Fruit fly (Drosophila melanogaster) whole organism, embryonic: Measurements from ENCODE around the gene CoRest.

Source experiments
- CG10431 ChIP-seq: fragments of 200-800 bp; sonication (Bioruptor generic); optimal IDR thresholded peaks from 3 replicates; lab custom pipeline; 2018; ENCODE audit warnings: missing biosample characterization, mild to moderate bottlenecking, missing genetic modification characterization
- CG11093 ChIP-seq: fragments of 200-800 bp; sonication (Bioruptor generic); IDR thresholded peaks from 3 replicates; pipeline ENCODE4 v1.3.6; 2022; ENCODE audit warnings: missing biosample characterization, missing genetic modification characterization
- CG11560 ChIP-seq: fragments of 200-800 bp; sonication (Bioruptor generic); IDR thresholded peaks from 3 replicates; pipeline ENCODE4 v1.3.6; 2022; ENCODE audit warnings: missing biosample characterization, missing genetic modification characterization
- CG12942 ChIP-seq: fragments of 200-800 bp; sonication (Bioruptor generic); optimal IDR thresholded peaks from 3 replicates; lab custom pipeline; 2016; ENCODE audit warnings: missing biosample characterization, missing genetic modification characterization
- CG14441 ChIP-seq: fragments of 200-800 bp; sonication (Bioruptor generic); IDR thresholded peaks from 2 replicates; pipeline ENCODE4 v1.3.6; 2022; ENCODE audit warnings: missing biosample characterization, missing genetic modification characterization
- CG15514 ChIP-seq: fragments of 200-800 bp; sonication (Bioruptor generic); optimal IDR thresholded peaks from 3 replicates; lab custom pipeline; 2017; ENCODE audit warnings: missing biosample characterization, missing genetic modification characterization, mild to moderate bottlenecking, moderate library complexity, missing genetic modification reagents
- CG1602 ChIP-seq: fragments of 200-800 bp; sonication (Bioruptor generic); optimal IDR thresholded peaks from 3 replicates; lab custom pipeline; 2016; ENCODE audit warnings: missing biosample characterization, missing genetic modification characterization
- CG1792 ChIP-seq: fragments of 200-800 bp; sonication (Bioruptor generic); optimal IDR thresholded peaks from 2 replicates; lab custom pipeline; 2016; ENCODE audit warnings: missing biosample characterization, missing genetic modification characterization
- CG18262 ChIP-seq: fragments of 200-800 bp; optimal IDR thresholded peaks from 3 replicates; lab custom pipeline; 2019; ENCODE audit warnings: missing biosample characterization, mild to moderate bottlenecking, missing genetic modification characterization, moderate library complexity
- CG18599 ChIP-seq: fragments of 200-800 bp; sonication (Bioruptor generic); optimal IDR thresholded peaks from 3 replicates; lab custom pipeline; 2017; ENCODE audit warnings: missing biosample characterization, missing genetic modification characterization, mild to moderate bottlenecking, moderate library complexity, missing genetic modification reagents
- CG2678 ChIP-seq: fragments of 200-800 bp; sonication (Bioruptor generic); optimal IDR thresholded peaks from 3 replicates; lab custom pipeline; 2019; ENCODE audit warnings: missing biosample characterization, mild to moderate bottlenecking, missing genetic modification characterization, moderate library complexity
- CG31441 ChIP-seq: fragments of 200-800 bp; sonication (Bioruptor generic); IDR thresholded peaks from 2 replicates; pipeline ENCODE4 v1.3.6; 2022; ENCODE audit warnings: missing biosample characterization, missing genetic modification characterization
- CG3407 ChIP-seq: fragments of 200-800 bp; sonication (Bioruptor generic); optimal IDR thresholded peaks from 2 replicates; lab custom pipeline; 2018; ENCODE audit warnings: missing biosample characterization, mild to moderate bottlenecking, missing genetic modification characterization
- CG4282 ChIP-seq: fragments of 200-800 bp; sonication (Bioruptor generic); optimal IDR thresholded peaks from 2 replicates; lab custom pipeline; 2016; ENCODE audit warnings: missing biosample characterization, missing genetic modification characterization
- CG6254 ChIP-seq: fragments of 200-800 bp; sonication (Bioruptor generic); optimal IDR thresholded peaks from 3 replicates; lab custom pipeline; 2017; ENCODE audit warnings: mild to moderate bottlenecking, missing biosample characterization, missing genetic modification reagents, missing genetic modification characterization
- CG6272 ChIP-seq: fragments of 200-800 bp; sonication (Bioruptor generic); IDR thresholded peaks from 2 replicates; pipeline ENCODE4 v1.3.6; 2022; ENCODE audit warnings: missing biosample characterization, missing genetic modification characterization
- CG6765 ChIP-seq: fragments of 200-800 bp; sonication (Bioruptor generic); optimal IDR thresholded peaks from 3 replicates; lab custom pipeline; 2017; ENCODE audit warnings: missing biosample characterization, mild to moderate bottlenecking, missing genetic modification characterization
- CG6854 ChIP-seq: fragments of 200-800 bp; sonication (Bioruptor generic); optimal IDR thresholded peaks from 3 replicates; lab custom pipeline; 2017; ENCODE audit warnings: missing biosample characterization, mild to moderate bottlenecking, missing genetic modification characterization
- CG7987 ChIP-seq: fragments of 200-800 bp; sonication (Bioruptor generic); optimal IDR thresholded peaks from 2 replicates; lab custom pipeline; 2018; ENCODE audit warnings: missing biosample characterization, mild to moderate bottlenecking, missing genetic modification characterization, moderate library complexity
- CG8281 ChIP-seq: fragments of 200-800 bp; sonication (Bioruptor generic); optimal IDR thresholded peaks from 2 replicates; lab custom pipeline; 2018; ENCODE audit warnings: missing biosample characterization, mild to moderate bottlenecking, missing genetic modification characterization, moderate library complexity
- CG9215 ChIP-seq: fragments of 200-800 bp; sonication (Bioruptor generic); IDR thresholded peaks from 2 replicates; pipeline ENCODE4 v1.3.6; 2022; ENCODE audit warnings: missing biosample characterization, missing genetic modification characterization
- CG9817 ChIP-seq: fragments of 200-800 bp; sonication (Bioruptor generic); optimal IDR thresholded peaks from 2 replicates; lab custom pipeline; 2018; ENCODE audit warnings: missing biosample characterization, mild to moderate bottlenecking, missing genetic modification characterization, moderate library complexity
- CrebB ChIP-seq: fragments of 200-800 bp; sonication (Bioruptor generic); optimal IDR thresholded peaks from 3 replicates; lab custom pipeline; 2018; ENCODE audit warnings: missing biosample characterization, mild to moderate bottlenecking, missing genetic modification characterization
- Deaf1 ChIP-seq: fragments of 200-800 bp; optimal IDR thresholded peaks from 3 replicates; lab custom pipeline; 2019; ENCODE audit warnings: missing biosample characterization, mild to moderate bottlenecking, missing genetic modification characterization, moderate library complexity
- Doc2 ChIP-seq: fragments of 200-800 bp; sonication (Bioruptor generic); IDR thresholded peaks from 2 replicates; pipeline ENCODE4 v1.3.6; 2022; ENCODE audit warnings: missing biosample characterization, missing genetic modification characterization
- Drgx ChIP-seq: fragments of 200-800 bp; sonication (Bioruptor generic); IDR thresholded peaks from 2 replicates; pipeline ENCODE4 v1.3.6; 2022; ENCODE audit warnings: missing biosample characterization, missing genetic modification characterization
- Mad ChIP-seq: fragments of 200-800 bp; sonication (Bioruptor generic); optimal IDR thresholded peaks from 2 replicates; lab custom pipeline; 2016; ENCODE audit warnings: missing biosample characterization, missing genetic modification characterization
- Max ChIP-seq: fragments of 200-800 bp; sonication (Bioruptor generic); optimal IDR thresholded peaks from 2 replicates; lab custom pipeline; 2016; ENCODE audit warnings: missing biosample characterization, mild to moderate bottlenecking, missing genetic modification characterization
- Optix ChIP-seq: fragments of 200-800 bp; sonication (Bioruptor generic); IDR thresholded peaks from 3 replicates; pipeline ENCODE4 v1.3.6; 2022; ENCODE audit warnings: missing biosample characterization, missing genetic modification characterization
- Side ChIP-seq: fragments of 200-800 bp; sonication (Bioruptor generic); optimal IDR thresholded peaks from 2 replicates; lab custom pipeline; 2016; ENCODE audit warnings: missing biosample characterization, missing genetic modification characterization
- Spps ChIP-seq: fragments of 200-800 bp; sonication (Bioruptor generic); optimal IDR thresholded peaks from 2 replicates; lab custom pipeline; 2018; ENCODE audit warnings: missing biosample characterization, mild to moderate bottlenecking, missing genetic modification characterization
- dpn ChIP-seq, 2 experiments: fragments of 200-800 bp; sonication (Bioruptor generic); optimal IDR thresholded peaks; 3 replicates each; lab custom pipeline; 2016; ENCODE audit warnings: missing biosample characterization in 2 of 2, missing genetic modification characterization in 2 of 2
- dysf ChIP-seq: fragments of 200-800 bp; sonication (Bioruptor generic); IDR thresholded peaks from 3 replicates; pipeline ENCODE4 v1.3.6; 2022; ENCODE audit warnings: missing biosample characterization, missing genetic modification characterization
- gem ChIP-seq: fragments of 200-800 bp; sonication (Bioruptor generic); optimal IDR thresholded peaks from 2 replicates; lab custom pipeline; 2019; ENCODE audit warnings: missing biosample characterization, mild to moderate bottlenecking, missing genetic modification characterization, moderate library complexity
- kay ChIP-seq: fragments of 200-800 bp; sonication (Bioruptor generic); optimal IDR thresholded peaks from 2 replicates; lab custom pipeline; 2016; ENCODE audit warnings: missing biosample characterization, missing genetic modification characterization
- mld ChIP-seq: fragments of 200-800 bp; sonication (Bioruptor generic); IDR thresholded peaks from 3 replicates; pipeline ENCODE4 v1.3.6; 2022; ENCODE audit warnings: missing biosample characterization, missing genetic modification characterization; ENCODE audit not compliant: partially characterized antibody
- nau ChIP-seq: fragments of 200-800 bp; sonication (Bioruptor generic); optimal IDR thresholded peaks from 3 replicates; lab custom pipeline; 2017; ENCODE audit warnings: missing biosample characterization, mild to moderate bottlenecking, missing genetic modification characterization, missing genetic modification reagents
- nom ChIP-seq: fragments of 200-800 bp; sonication (Bioruptor generic); optimal IDR thresholded peaks from 2 replicates; lab custom pipeline; 2017; ENCODE audit warnings: missing biosample characterization, missing genetic modification characterization, mild to moderate bottlenecking, moderate library complexity, missing genetic modification reagents
- pb ChIP-seq: fragments of 200-800 bp; sonication (Bioruptor generic); optimal IDR thresholded peaks from 3 replicates; lab custom pipeline; 2016; ENCODE audit warnings: missing biosample characterization, missing genetic modification characterization
- shn ChIP-seq: fragments of 200-800 bp; sonication (Bioruptor generic); optimal IDR thresholded peaks from 3 replicates; lab custom pipeline; 2016; ENCODE audit warnings: missing biosample characterization, missing genetic modification characterization
- stwl ChIP-seq: fragments of 200-800 bp; sonication (Bioruptor generic); optimal IDR thresholded peaks from 3 replicates; lab custom pipeline; 2018; ENCODE audit warnings: missing biosample characterization, mild to moderate bottlenecking, missing genetic modification characterization, moderate library complexity
- usp ChIP-seq: fragments of >200 bp; optimal IDR thresholded peaks from 2 replicates; lab custom pipeline; 2017; ENCODE audit warnings: missing biosample characterization, missing genetic modification characterization
- wdn ChIP-seq: fragments of 200-800 bp; sonication (Bioruptor generic); IDR thresholded peaks from 2 replicates; pipeline ENCODE4 v1.3.6; 2022; ENCODE audit warnings: missing biosample characterization, missing genetic modification characterization

Gene CoRest

dm6 chrX:19505334-19506185 lies 16.2 kb upstream of the CoRest start (continued):
- TF ChIP-seq Drgx (GFP tag; lab: Robert Waterston, UW) (no peak), wdn (no peak), CG8281 (no peak), CG18262 (tag; lab: Kevin White, UChicago) (no peak), Optix (GFP tag; lab: Robert Waterston, UW) (no peak), CG6254 (GFP tag; lab: Kevin White, UChicago) (peak; percentile 6), dpn (GFP tag; optimal IDR thresholded peaks at IDR 0.05; lab: Kevin White, UChicago) (peak; percentile 40 to 57), CG9215 (peak; percentile 39), dysf (GFP tag; lab: Robert Waterston, UW) (no peak), CG1602 (no peak), CG3407 (GFP tag; lab: Kevin White, UChicago) (no peak), CG12942 (GFP tag; lab: Kevin White, UChicago) (no peak), kay (GFP tag; lab: Kevin White, UChicago) (no peak), nau (GFP tag; lab: Kevin White, UChicago) (no peak), CG6854 (GFP tag; lab: Kevin White, UChicago) (no peak), CG6272 (GFP tag; lab: Robert Waterston, UW) (no peak), usp (GFP tag; lab: Kevin White, UChicago) (no peak), shn (GFP tag; lab: Kevin White, UChicago) (no peak), CG11560 (tag; lab: Robert Waterston, UW) (peak; percentile 96), CG9817 (tag; lab: Kevin White, UChicago) (no peak), CG18599 (GFP tag; lab: Kevin White, UChicago) (peak; percentile 66), Deaf1 (tag; lab: Kevin White, UChicago) (peak; percentile 78), CrebB (tag; lab: Kevin White, UChicago) (no peak), Mad (GFP tag; lab: Kevin White, UChicago) (peak; percentile 7), nom (GFP tag; lab: Kevin White, UChicago) (no peak), CG11093 (GFP tag; lab: Robert Waterston, UW) (no peak), mld (GFP tag; lab: Robert Waterston, UW) (peak; percentile 57; the same call in 1 of the 3 replicates), CG15514 (GFP tag; lab: Kevin White, UChicago) (peak; percentile 90), CG2678 (no peak), Doc2 (GFP tag; lab: Robert Waterston, UW) (no peak), CG1792 (GFP tag; lab: Kevin White, UChicago) (no peak), Spps (tag; lab: Kevin White, UChicago) (no peak), CG10431 (GFP tag; lab: Kevin White, UChicago) (no peak), CG6765 (no peak), pb (GFP tag; lab: Kevin White, UChicago) (no peak), CG31441 (no peak), stwl (tag; lab: Kevin White, UChicago) (peak; percentile 87), gem (no peak), CG4282 (GFP tag; lab: Kevin White, UChicago) (no peak), Side (GFP tag; lab: Kevin White, UChicago) (peak; percentile 40), Max (GFP tag; lab: Kevin White, UChicago) (peak; percentile 65), CG7987 (GFP tag; lab: Kevin White, UChicago) (peak; percentile 72), CG14441 (GFP tag; lab: Robert Waterston, UW) (no peak)
